Worm (Caenorhabditis elegans): ENCODE data around the gene F37B4.15.

The F37B4.15 gene

ce11 chrV:2857842-2858241 is 34.2 kb upstream of the F37B4.15 start, which contains the start of gene srj-55:
Gene srj-55 (minus strand): TSS chrV:2857942.
- TF ChIP-seq lin-32 (GFP tag; optimal IDR thresholded peaks at IDR 0.05), result no peak
- no peak for TF ChIP-seq mab-5 (tag; optimal IDR thresholded peaks at IDR 0.05)

- no peak for TF ChIP-seq tbx-8 (GFP tag; optimal IDR thresholded peaks at IDR 0.05)
- no peak for TF ChIP-seq zip-8 (tag; optimal IDR thresholded peaks at IDR 0.05)
These were observed 32.3 kb upstream of the F37B4.15 start, which contains the start of gene srj-54 for ce11 chrV:2859738-2860137. Gene srj-54 (minus strand): TSS chrV:2859838.

ce11 chrV:2861505-2861904 is 30.5 kb upstream of the F37B4.15 start, which contains the start of gene srh-270:
Gene srh-270 (minus strand): TSS chrV:2861605.
- no peak for TF ChIP-seq cnd-1 (tag; optimal IDR thresholded peaks at IDR 0.05)
- TF ChIP-seq nhr-237 (tag; optimal IDR thresholded peaks at IDR 0.05), result no peak
- TF ChIP-seq mls-2 (tag; optimal IDR thresholded peaks at IDR 0.05), result no peak
- TF ChIP-seq mep-1 (tag; optimal IDR thresholded peaks at IDR 0.05), result no peak

- TF ChIP-seq ceh-43 (GFP tag; optimal IDR thresholded peaks at IDR 0.05) (no peak), elt-1 (tag; optimal IDR thresholded peaks at IDR 0.05; ENCODE audit: borderline replicate concordance, insufficient read depth) (no peak), ces-1 (GFP tag; optimal IDR thresholded peaks at IDR 0.05) (no peak), blmp-1 (tag; optimal IDR thresholded peaks at IDR 0.05) (no peak), mab-5 (tag; optimal IDR thresholded peaks at IDR 0.05) (no peak), lin-13 (tag; optimal IDR thresholded peaks at IDR 0.05) (no peak), cnd-1 (tag; optimal IDR thresholded peaks at IDR 0.05) (no peak), lsy-2 (tag; optimal IDR thresholded peaks at IDR 0.05) (no peak), unc-62 (GFP tag; optimal IDR thresholded peaks at IDR 0.05) (no peak)
These were observed 29.0 kb upstream of the F37B4.15 start, which contains the start of gene srh-272 for ce11 chrV:2863033-2863432. Gene srh-272 (plus strand): TSS chrV:2863333.

ce11 chrV:2864899-2865298 is 27.1 kb upstream of the F37B4.15 start, which contains the start of gene srh-240:
Gene srh-240 (plus strand): TSS chrV:2865199.
- TF ChIP-seq nhr-12 (tag; optimal IDR thresholded peaks at IDR 0.05) (no peak), ces-1 (GFP tag; optimal IDR thresholded peaks at IDR 0.05) (no peak), unc-62 (GFP tag; optimal IDR thresholded peaks at IDR 0.05) (no peak), mab-5 (tag; optimal IDR thresholded peaks at IDR 0.05) (no peak), zip-8 (tag; optimal IDR thresholded peaks at IDR 0.05) (no peak), pha-4 (tag; optimal IDR thresholded peaks at IDR 0.05) (no peak), sptf-1 (tag; optimal IDR thresholded peaks at IDR 0.05) (no peak), ceh-39 (tag; optimal IDR thresholded peaks at IDR 0.05) (no peak), M03D4.4 (tag; optimal IDR thresholded peaks at IDR 0.05) (no peak), nhr-76 (tag; optimal IDR thresholded peaks at IDR 0.05) (no peak), mls-2 (tag; optimal IDR thresholded peaks at IDR 0.05) (no peak), cnd-1 (tag; optimal IDR thresholded peaks at IDR 0.05) (no peak), mep-1 (tag; optimal IDR thresholded peaks at IDR 0.05) (no peak), lsy-2 (tag; optimal IDR thresholded peaks at IDR 0.05) (no peak), unc-39 (tag; optimal IDR thresholded peaks at IDR 0.05) (no peak), bed-3 (GFP tag; optimal IDR thresholded peaks at IDR 0.05) (no peak), elt-3 (tag; optimal IDR thresholded peaks at IDR 0.05) (no peak), nhr-2 (tag; optimal IDR thresholded peaks at IDR 0.05) (no peak), ztf-11 (tag; optimal IDR thresholded peaks at IDR 0.05) (no peak)

- TF ChIP-seq ceh-43 (GFP tag; optimal IDR thresholded peaks at IDR 0.05) (no peak), elt-1 (tag; optimal IDR thresholded peaks at IDR 0.05; ENCODE audit: borderline replicate concordance, insufficient read depth) (no peak), ham-2 (GFP tag; optimal IDR thresholded peaks at IDR 0.05) (no peak), sptf-1 (tag; optimal IDR thresholded peaks at IDR 0.05) (no peak), lin-32 (GFP tag; optimal IDR thresholded peaks at IDR 0.05) (no peak), bed-3 (GFP tag; optimal IDR thresholded peaks at IDR 0.05) (no peak), hlh-1 (tag; optimal IDR thresholded peaks at IDR 0.05) (no peak), unc-39 (tag; optimal IDR thresholded peaks at IDR 0.05) (no peak), lin-13 (tag; optimal IDR thresholded peaks at IDR 0.05) (no peak)
These were observed 22.5 kb upstream of the F37B4.15 start, which contains the start of gene srh-241 for ce11 chrV:2869503-2869902. Gene srh-241 (minus strand): TSS chrV:2869603.

ce11 chrV:2870127-2870526 is 21.9 kb upstream of the F37B4.15 start, which contains the start of gene srh-243:
Gene srh-243 (plus strand): TSS chrV:2870427.
- TF ChIP-seq zip-8 (tag; optimal IDR thresholded peaks at IDR 0.05) (no peak), nhr-76 (tag; optimal IDR thresholded peaks at IDR 0.05) (no peak)

Measured in whole organism, mixed stage, embryonic.